Worm (Caenorhabditis elegans) whole organism, young adult: ENCODE data around the gene dph-3.
A peak's percentile ranks its signal among the peaks of the same experiment; 100 is the strongest.

ENCODE experiments used
- B0035.1 ChIP-seq: sonication (generic microtip); optimal IDR thresholded peaks from 2 replicates; lab custom pipeline; 2016; ENCODE audit warnings: missing genetic modification characterization, mild to moderate bottlenecking, missing compliant biosample characterization, missing genotype, missing genetic modification reagents
- C06A6.2 ChIP-seq: fragments of 200-800 bp; sonication (Bioruptor generic); conservative IDR thresholded peaks from 2 replicates; pipeline ENCODE4 v1.3.6; 2022; ENCODE audit warnings: missing genetic modification characterization, missing compliant biosample characterization
- D2030.7 ChIP-seq: fragments of 200-800 bp; sonication (Bioruptor generic); IDR thresholded peaks from 2 replicates; pipeline ENCODE4 v1.3.6; 2022; ENCODE audit warnings: missing genetic modification reagents, missing genetic modification characterization, missing compliant biosample characterization
- F55B11.4 ChIP-seq: sonication (generic microtip); optimal IDR thresholded peaks from 2 replicates; lab custom pipeline; 2016; ENCODE audit warnings: missing compliant biosample characterization, missing genetic modification characterization, borderline replicate concordance; ENCODE audit not compliant: insufficient read depth
- F57A8.1 ChIP-seq: fragments of 200-800 bp; sonication (Bioruptor generic); optimal IDR thresholded peaks from 2 replicates; lab custom pipeline; 2018; ENCODE audit warnings: mild to moderate bottlenecking, missing genetic modification characterization, moderate library complexity, missing compliant biosample characterization
- F57C9.4 ChIP-seq: sonication (generic microtip); optimal IDR thresholded peaks from 2 replicates; lab custom pipeline; 2017; ENCODE audit warnings: mild to moderate bottlenecking, missing genetic modification characterization, missing compliant biosample characterization
- Y56A3A.18 ChIP-seq: fragments of 200-800 bp; sonication (Bioruptor generic); IDR thresholded peaks from 2 replicates; pipeline ENCODE4 v1.3.6; 2022; ENCODE audit warnings: missing genetic modification reagents, missing genetic modification characterization, missing compliant biosample characterization
- akir-1 ChIP-seq: fragments of 200-800 bp; sonication (Bioruptor generic); optimal IDR thresholded peaks from 2 replicates; lab custom pipeline; 2018; ENCODE audit warnings: mild to moderate bottlenecking, missing genetic modification characterization, moderate library complexity, missing compliant biosample characterization
- attf-3 ChIP-seq: fragments of 200-800 bp; sonication (Bioruptor generic); conservative IDR thresholded peaks from 2 replicates; pipeline ENCODE4 v1.3.6; 2022; ENCODE audit warnings: missing genetic modification reagents, missing genetic modification characterization, missing compliant biosample characterization
- ceh-100 ChIP-seq: fragments of 200-800 bp; sonication (Bioruptor generic); IDR thresholded peaks from 2 replicates; pipeline ENCODE4 v1.3.6; 2022; ENCODE audit warnings: missing genetic modification reagents, missing genetic modification characterization, missing compliant biosample characterization
- ceh-27 ChIP-seq: fragments of 200-800 bp; sonication (Bioruptor generic); optimal IDR thresholded peaks from 2 replicates; lab custom pipeline; 2018; ENCODE audit warnings: mild to moderate bottlenecking, missing genetic modification characterization, moderate library complexity, missing compliant biosample characterization
- ceh-79 ChIP-seq: sonication (generic microtip); optimal IDR thresholded peaks from 2 replicates; lab custom pipeline; 2017; ENCODE audit warnings: mild to moderate bottlenecking, missing genetic modification characterization, missing compliant biosample characterization
- ekl-4 ChIP-seq: fragments of 200-800 bp; sonication (Bioruptor generic); IDR thresholded peaks from 2 replicates; pipeline ENCODE4 v1.3.6; 2022; ENCODE audit warnings: missing genetic modification reagents, missing genetic modification characterization, missing compliant biosample characterization
- hlh-26 ChIP-seq: fragments of 200-800 bp; sonication (Bioruptor generic); conservative IDR thresholded peaks from 2 replicates; pipeline ENCODE4 v1.3.6; 2022; ENCODE audit warnings: missing genetic modification reagents, missing genetic modification characterization, missing compliant biosample characterization
- hmg-20 ChIP-seq: fragments of 200-800 bp; sonication (Bioruptor generic); IDR thresholded peaks from 2 replicates; pipeline ENCODE4 v1.3.6; 2022; ENCODE audit warnings: missing genetic modification reagents, missing genetic modification characterization, missing compliant biosample characterization
- hsf-1 ChIP-seq: fragments of 200-800 bp; sonication (Bioruptor generic); IDR thresholded peaks from 2 replicates; pipeline ENCODE4 v1.3.6; 2022; ENCODE audit warnings: missing genetic modification reagents, missing genetic modification characterization, missing compliant biosample characterization
- let-526 ChIP-seq: fragments of 200-800 bp; sonication (Bioruptor generic); IDR thresholded peaks from 2 replicates; pipeline ENCODE4 v1.3.6; 2022; ENCODE audit warnings: missing genetic modification reagents, missing genetic modification characterization, missing compliant biosample characterization
- lin-26 ChIP-seq: fragments of 200-800 bp; sonication (Bioruptor generic); IDR thresholded peaks from 2 replicates; pipeline ENCODE4 v1.3.6; 2022; ENCODE audit warnings: missing genetic modification reagents, missing genetic modification characterization, missing compliant biosample characterization
- lin-35 ChIP-seq, 3 experiments: fragments of 150-350 bp in 2 of 3; sonication (generic microtip) in 1 of 3; optimal IDR thresholded peaks; 2 replicates each; lab custom pipeline; 2014 to 2018; ENCODE audit warnings: missing biosample characterization in 3 of 3, missing genetic modification characterization in 3 of 3, missing genetic modification reagents in 3 of 3
- lin-40 ChIP-seq: sonication (generic microtip); optimal IDR thresholded peaks from 2 replicates; lab custom pipeline; 2016; ENCODE audit warnings: missing genetic modification characterization, mild to moderate bottlenecking, missing compliant biosample characterization, missing genotype, missing genetic modification reagents
- lin-54 ChIP-seq: fragments of 200-800 bp; sonication (Bioruptor generic); optimal IDR thresholded peaks from 2 replicates; lab custom pipeline; 2018; ENCODE audit warnings: mild to moderate bottlenecking, missing genetic modification characterization, missing compliant biosample characterization
- lsy-27 ChIP-seq: sonication (generic microtip); optimal IDR thresholded peaks from 2 replicates; lab custom pipeline; 2017; ENCODE audit warnings: missing genetic modification characterization, mild to moderate bottlenecking, missing compliant biosample characterization, antibody characterized with exemption, missing genotype, borderline replicate concordance; ENCODE audit not compliant: insufficient read depth
- madf-3 ChIP-seq: fragments of 200-800 bp; sonication (Bioruptor generic); IDR thresholded peaks from 2 replicates; pipeline ENCODE4 v1.3.6; 2022; ENCODE audit warnings: missing genetic modification reagents, missing genetic modification characterization, missing compliant biosample characterization
- madf-8 ChIP-seq: fragments of 200-800 bp; sonication (Bioruptor generic); conservative IDR thresholded peaks from 2 replicates; pipeline ENCODE4 v1.3.6; 2022; ENCODE audit warnings: missing genetic modification reagents, missing genetic modification characterization, missing compliant biosample characterization
- mes-4 ChIP-seq: sonication (generic microtip); optimal IDR thresholded peaks from 2 replicates; lab custom pipeline; 2016; ENCODE audit warnings: missing genotype, missing genetic modification characterization, missing compliant biosample characterization
- mxl-1 ChIP-seq: sonication (generic microtip); optimal IDR thresholded peaks from 2 replicates; lab custom pipeline; 2016; ENCODE audit warnings: missing genetic modification characterization, missing compliant biosample characterization
- nfyb-1 ChIP-seq: fragments of 200-800 bp; sonication (Bioruptor generic); IDR thresholded peaks from 2 replicates; pipeline ENCODE4 v1.3.6; 2022; ENCODE audit warnings: missing genetic modification reagents, missing genetic modification characterization, missing compliant biosample characterization
- nhr-90 ChIP-seq: sonication (generic microtip); optimal IDR thresholded peaks from 2 replicates; lab custom pipeline; 2016; ENCODE audit warnings: missing genotype, mild to moderate bottlenecking, missing genetic modification characterization, missing compliant biosample characterization
- rec-8 ChIP-seq, 2 experiments: sonication (generic microtip); optimal IDR thresholded peaks; 2 replicates each; lab custom pipeline; 2016; ENCODE audit warnings: mild to moderate bottlenecking in 2 of 2, missing genetic modification characterization in 2 of 2, missing genetic modification reagents in 2 of 2, missing genotype in 2 of 2, missing biosample characterization in 1 of 2, missing compliant biosample characterization in 1 of 2, moderate library complexity in 1 of 2
- repo-1 ChIP-seq: sonication (generic microtip); optimal IDR thresholded peaks from 2 replicates; lab custom pipeline; 2017; ENCODE audit warnings: mild to moderate bottlenecking, missing genetic modification characterization, missing compliant biosample characterization
- rpc-1 ChIP-seq, 2 experiments: fragments of 150-350 bp in 1 of 2; sonication (generic microtip) in 1 of 2; optimal IDR thresholded peaks; 2 replicates each; lab custom pipeline; 2014 to 2018; ENCODE audit warnings: missing biosample characterization in 1 of 2, missing genetic modification characterization in 1 of 2, missing genetic modification reagents in 1 of 2, missing genotype in 1 of 2
- sea-2 ChIP-seq: fragments of 200-800 bp; sonication (Bioruptor generic); IDR thresholded peaks from 2 replicates; pipeline ENCODE4 v1.3.6; 2022; ENCODE audit warnings: missing genetic modification characterization, missing compliant biosample characterization
- snpc-1.1 ChIP-seq: sonication (generic microtip); optimal IDR thresholded peaks from 2 replicates; lab custom pipeline; 2017; ENCODE audit warnings: missing genetic modification characterization, mild to moderate bottlenecking, missing compliant biosample characterization, antibody characterized with exemption, moderate library complexity, missing genotype, missing genetic modification reagents; ENCODE audit not compliant: insufficient read depth
- snpc-4 ChIP-seq, 5 experiments: fragments of 150-350 bp in 1 of 5; sonication (generic microtip) in 4 of 5; optimal IDR thresholded peaks; 2 replicates each; lab custom pipeline; 2014 to 2018; ENCODE audit warnings: missing genetic modification characterization in 5 of 5, missing biosample characterization in 3 of 5, antibody characterized with exemption in 2 of 5, mild to moderate bottlenecking in 2 of 5, missing compliant biosample characterization in 2 of 5, missing genotype in 2 of 5, moderate library complexity in 2 of 5, missing genetic modification reagents in 1 of 5
- somi-1 ChIP-seq: fragments of 200-800 bp; sonication (Bioruptor generic); optimal IDR thresholded peaks from 2 replicates; lab custom pipeline; 2018; ENCODE audit warnings: mild to moderate bottlenecking, missing genetic modification characterization, missing compliant biosample characterization
- sptf-2 ChIP-seq: fragments of 200-800 bp; sonication (Bioruptor generic); optimal IDR thresholded peaks from 2 replicates; lab custom pipeline; 2018; ENCODE audit warnings: mild to moderate bottlenecking, missing genetic modification characterization, missing compliant biosample characterization
- tlf-1 ChIP-seq: fragments of 200-800 bp; sonication (Bioruptor generic); optimal IDR thresholded peaks from 2 replicates; lab custom pipeline; 2018; ENCODE audit warnings: mild to moderate bottlenecking, missing genetic modification characterization, missing compliant biosample characterization
- unc-62 ChIP-seq: fragments of 150-350 bp; optimal IDR thresholded peaks from 2 replicates; lab custom pipeline; 2014; ENCODE audit warnings: missing biosample characterization, missing genetic modification reagents, missing genetic modification characterization
- xnd-1 ChIP-seq: sonication (generic microtip); optimal IDR thresholded peaks from 2 replicates; lab custom pipeline; 2016; ENCODE audit warnings: missing genotype, missing genetic modification reagents, missing genetic modification characterization, missing compliant biosample characterization
- zim-3 ChIP-seq: sonication (generic microtip); optimal IDR thresholded peaks from 2 replicates; lab custom pipeline; 2017; ENCODE audit warnings: mild to moderate bottlenecking, missing genetic modification characterization, moderate library complexity, missing compliant biosample characterization
- ztf-18 ChIP-seq: sonication (generic microtip); optimal IDR thresholded peaks from 2 replicates; lab custom pipeline; 2016; ENCODE audit warnings: missing genotype, mild to moderate bottlenecking, missing genetic modification characterization, missing compliant biosample characterization
- ztf-26 ChIP-seq: sonication (generic microtip); optimal IDR thresholded peaks from 2 replicates; lab custom pipeline; 2017; ENCODE audit warnings: missing genetic modification characterization, missing compliant biosample characterization
- ztf-28 ChIP-seq: fragments of 200-800 bp; sonication (Bioruptor generic); IDR thresholded peaks from 2 replicates; pipeline ENCODE4 v1.3.6; 2022; ENCODE audit warnings: missing genetic modification reagents, missing genetic modification characterization, missing compliant biosample characterization

Gene dph-3

ce11 chrIV:9718396-9718795 lies 11.4 kb downstream of the dph-3 start (continued):
- no peak for TF ChIP-seq attf-3 (GFP tag; lab: Robert Waterston, UW)
- TF ChIP-seq rec-8 (tag; optimal IDR thresholded peaks at IDR 0.05; lab: Kevin White, UChicago) = no peak
- no peak for TF ChIP-seq F55B11.4 (tag; lab: Kevin White, UChicago)
- TF ChIP-seq lin-35 (GFP tag; optimal IDR thresholded peaks at IDR 0.05; lab: Kevin White, UChicago) = peak in 1 of 3 experiments; percentile 49
- TF ChIP-seq Y56A3A.18 (GFP tag; lab: Robert Waterston, UW) = no peak
- no peak for TF ChIP-seq hlh-26 (GFP tag; lab: Robert Waterston, UW)
- peak; percentile 17 for TF ChIP-seq somi-1 (GFP tag; lab: Kevin White, UChicago)
- TF ChIP-seq F57A8.1 (GFP tag; lab: Kevin White, UChicago) = no peak
- TF ChIP-seq repo-1 (tag; lab: Kevin White, UChicago) = no peak
- no peak for TF ChIP-seq zim-3 (tag; lab: Kevin White, UChicago)
- TF ChIP-seq nhr-90 (tag; lab: Kevin White, UChicago) = no peak
- TF ChIP-seq sptf-2 = no peak
- TF ChIP-seq hmg-20 (GFP tag; lab: Robert Waterston, UW) = no peak
- TF ChIP-seq unc-62 (GFP tag; lab: Kevin White, UChicago) = no peak
- TF ChIP-seq lin-40 = peak; percentile 76
- TF ChIP-seq ztf-26 = no peak
- no peak for TF ChIP-seq ceh-100 (GFP tag; lab: Robert Waterston, UW)
- TF ChIP-seq ztf-28 (GFP tag; lab: Robert Waterston, UW) = no peak
- TF ChIP-seq nfyb-1 (GFP tag; lab: Robert Waterston, UW) = 0 out of 2 replicates have a peak, but pooled peaks have one; percentile 36
- TF ChIP-seq mes-4 (tag; lab: Kevin White, UChicago) = no peak
- no peak for TF ChIP-seq xnd-1 (tag; lab: Kevin White, UChicago)
- no peak for TF ChIP-seq hsf-1 (GFP tag; lab: Robert Waterston, UW)
- no peak for TF ChIP-seq akir-1
- no peak for TF ChIP-seq ceh-27 (GFP tag; lab: Kevin White, UChicago)
- TF ChIP-seq lin-26 (GFP tag; lab: Robert Waterston, UW) = no peak
- TF ChIP-seq ekl-4 (GFP tag; lab: Robert Waterston, UW) = no peak
- no peak for TF ChIP-seq lsy-27 (tag; lab: Kevin White, UChicago)
- TF ChIP-seq ceh-79 = no peak
- TF ChIP-seq madf-8 (GFP tag; lab: Robert Waterston, UW) = no peak
- no peak for TF ChIP-seq let-526 (GFP tag; lab: Robert Waterston, UW)
- no peak for TF ChIP-seq snpc-1.1 (tag; lab: Kevin White, UChicago)
- TF ChIP-seq C06A6.2 (GFP tag; lab: Robert Waterston, UW) = no peak
- TF ChIP-seq madf-3 (GFP tag; lab: Robert Waterston, UW) = no peak
- no peak for TF ChIP-seq F57C9.4 (tag; lab: Kevin White, UChicago)
- TF ChIP-seq ztf-18 = peak; percentile 9
- no peak for TF ChIP-seq tlf-1 (GFP tag; lab: Kevin White, UChicago)
- no peak for TF ChIP-seq D2030.7 (GFP tag; lab: Robert Waterston, UW)
- TF ChIP-seq sea-2 = no peak
- no peak for TF ChIP-seq mxl-1
- TF ChIP-seq lin-54 = no peak
- TF ChIP-seq snpc-4 (GFP tag; optimal IDR thresholded peaks at IDR 0.05; lab: Kevin White, UChicago) = no peak
- TF ChIP-seq snpc-4 (tag; optimal IDR thresholded peaks at IDR 0.05; lab: Kevin White, UChicago) = peak in 3 of 4 experiments; percentile 19 to 23 (median 21)
- no peak for TF ChIP-seq B0035.1
- TF ChIP-seq rpc-1 (optimal IDR thresholded peaks at IDR 0.05; lab: Kevin White, UChicago) = no peak
- no peak for TF ChIP-seq rpc-1 (tag; optimal IDR thresholded peaks at IDR 0.05; lab: Kevin White, UChicago)
